Worm (Caenorhabditis elegans) whole organism, early embryonic: ENCODE measurements around the gene ifo-1.

Experiments
- B0310.2 ChIP-seq: sonication (generic microtip); optimal IDR thresholded peaks from 2 replicates; lab custom pipeline; 2016; ENCODE audit warnings: mild to moderate bottlenecking, missing genetic modification characterization, missing compliant biosample characterization
- aly-1 ChIP-seq: sonication (generic microtip); optimal IDR thresholded peaks from 2 replicates; lab custom pipeline; 2016; ENCODE audit warnings: missing genetic modification characterization, missing compliant biosample characterization
- ama-1 ChIP-seq: fragments of 150-350 bp; optimal IDR thresholded peaks from 2 replicates; lab custom pipeline; 2014
- ceh-36 ChIP-seq: sonication (generic microtip); optimal IDR thresholded peaks from 2 replicates; lab custom pipeline; 2016; ENCODE audit warnings: missing genetic modification characterization, inconsistent platforms, missing compliant biosample characterization
- ets-7 ChIP-seq: sonication (generic microtip); optimal IDR thresholded peaks from 2 replicates; lab custom pipeline; 2016; ENCODE audit warnings: missing genotype, missing genetic modification characterization, missing compliant biosample characterization
- flt-1 ChIP-seq: fragments of 200-800 bp; sonication (Bioruptor generic); IDR thresholded peaks from 2 replicates; pipeline ENCODE4 v1.3.6; 2022; ENCODE audit warnings: missing genetic modification characterization, missing compliant biosample characterization
- hmbx-1 ChIP-seq: sonication (generic microtip); optimal IDR thresholded peaks from 2 replicates; lab custom pipeline; 2016; ENCODE audit warnings: mild to moderate bottlenecking, missing genetic modification characterization, missing compliant biosample characterization
- hmg-4 ChIP-seq: fragments of 200-800 bp; sonication (Bioruptor generic); optimal IDR thresholded peaks from 2 replicates; lab custom pipeline; 2018; ENCODE audit warnings: mild to moderate bottlenecking, missing genetic modification characterization, missing compliant biosample characterization
- hnd-1 ChIP-seq: sonication (generic microtip); optimal IDR thresholded peaks from 2 replicates; lab custom pipeline; 2016; ENCODE audit warnings: missing genetic modification characterization, missing compliant biosample characterization
- pes-1 ChIP-seq: fragments of 200-800 bp; sonication (Bioruptor generic); IDR thresholded peaks from 2 replicates; pipeline ENCODE4 v1.3.6; 2022; ENCODE audit warnings: missing genetic modification reagents, missing genetic modification characterization, missing compliant biosample characterization
- scrt-1 ChIP-seq: fragments of 200-800 bp; sonication (Bioruptor generic); IDR thresholded peaks from 2 replicates; pipeline ENCODE4 v1.3.6; 2022; ENCODE audit warnings: missing genetic modification characterization, missing compliant biosample characterization
- sea-1 ChIP-seq: fragments of 200-800 bp; sonication (Bioruptor generic); conservative IDR thresholded peaks from 2 replicates; pipeline ENCODE4 v1.3.6; 2022; ENCODE audit warnings: missing genetic modification characterization, missing compliant biosample characterization
- tbx-11 ChIP-seq: fragments of 200-800 bp; sonication (Bioruptor generic); IDR thresholded peaks from 2 replicates; pipeline ENCODE4 v1.3.6; 2022; ENCODE audit warnings: missing genetic modification characterization, missing compliant biosample characterization
- tra-4 ChIP-seq: sonication (generic microtip); optimal IDR thresholded peaks from 2 replicates; lab custom pipeline; 2017; ENCODE audit warnings: missing genetic modification characterization, missing compliant biosample characterization

ce11 chrIV:7291066-7291465, 35.4 kb downstream of the ifo-1 start:
- TF ChIP-seq ama-1 (lab: Kevin White, UChicago) (no peak), ceh-36 (tag; lab: Kevin White, UChicago) (no peak), sea-1 (no peak), tra-4 (tag; lab: Kevin White, UChicago) (no peak), hmg-4 (GFP tag; lab: Kevin White, UChicago) (no peak), hnd-1 (tag; lab: Kevin White, UChicago) (no peak), flt-1 (GFP tag; lab: Robert Waterston, UW) (no peak), B0310.2 (tag; lab: Kevin White, UChicago) (no peak), aly-1 (tag; lab: Kevin White, UChicago) (no peak), scrt-1 (GFP tag; lab: Robert Waterston, UW) (no peak), ets-7 (tag; lab: Kevin White, UChicago) (no peak), hmbx-1 (tag; lab: Kevin White, UChicago) (no peak), pes-1 (GFP tag; lab: Robert Waterston, UW) (no peak), tbx-11 (no peak)
